Worm (Caenorhabditis elegans) whole organism, L4/young adult: ENCODE results near the gene C27A7.9.

ENCODE experiments used
- W03F9.2 ChIP-seq: fragments of 150-350 bp; optimal IDR thresholded peaks from 2 replicates; lab custom pipeline; 2014; ENCODE audit warnings: missing biosample characterization, missing genetic modification characterization
- dao-5 ChIP-seq: sonication (generic microtip); optimal IDR thresholded peaks from 2 replicates; lab custom pipeline; 2016; ENCODE audit warnings: missing genotype, missing genetic modification characterization, moderate library complexity, missing compliant biosample characterization
- him-1 ChIP-seq: sonication (generic microtip); optimal IDR thresholded peaks from 2 replicates; lab custom pipeline; 2016; ENCODE audit warnings: missing genotype, missing genetic modification reagents, missing genetic modification characterization, missing compliant biosample characterization

ce11 chrV:12192129-12192528, 37.7 kb upstream of the C27A7.9 start, which contains the start of gene rnp-1:
- TF ChIP-seq him-1 (no peak), dao-5 (tag; lab: Kevin White, UChicago) (no peak), W03F9.2 (tag; lab: Kevin White, UChicago) (no peak)
